Worm (Caenorhabditis elegans) whole organism, L4/young adult: ENCODE measurements around the gene DC2.5.

ENCODE experiments used
- W03F9.2 ChIP-seq: fragments of 150-350 bp; optimal IDR thresholded peaks from 2 replicates; lab custom pipeline; 2014; ENCODE audit warnings: missing biosample characterization, missing genetic modification characterization
- dao-5 ChIP-seq: sonication (generic microtip); optimal IDR thresholded peaks from 2 replicates; lab custom pipeline; 2016; ENCODE audit warnings: missing genotype, missing genetic modification characterization, moderate library complexity, missing compliant biosample characterization
- him-1 ChIP-seq: sonication (generic microtip); optimal IDR thresholded peaks from 2 replicates; lab custom pipeline; 2016; ENCODE audit warnings: missing genotype, missing genetic modification reagents, missing genetic modification characterization, missing compliant biosample characterization

DNA sequence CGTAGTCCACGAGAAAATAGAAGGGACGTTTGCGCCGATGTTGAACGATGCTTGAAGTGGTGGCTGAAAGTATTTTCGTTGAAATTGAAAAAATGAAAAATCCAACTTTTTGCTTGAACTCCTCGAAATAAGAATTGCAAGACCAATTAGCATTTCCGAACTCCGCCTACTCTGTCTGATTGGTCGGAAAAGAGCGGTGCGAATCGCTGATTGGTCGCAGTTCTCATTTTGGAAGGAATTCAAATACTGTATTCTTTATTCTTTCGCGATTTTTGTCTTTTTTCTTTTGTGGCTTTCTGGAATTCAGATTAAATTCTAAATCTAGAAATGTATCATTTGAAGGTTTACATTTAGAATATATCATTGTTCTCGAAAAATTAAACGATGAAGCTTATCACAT, 38.1 kb downstream of the DC2.5 start:
- TF ChIP-seq him-1 = no peak
- no peak for TF ChIP-seq dao-5 (tag; lab: Kevin White, UChicago)
- TF ChIP-seq W03F9.2 (tag; lab: Kevin White, UChicago) = no peak
